Worm (Caenorhabditis elegans): Measurements from ENCODE around the gene vps-24.
A peak's percentile ranks its signal among the peaks of the same experiment; 100 is the strongest.

The vps-24 gene

DNA sequence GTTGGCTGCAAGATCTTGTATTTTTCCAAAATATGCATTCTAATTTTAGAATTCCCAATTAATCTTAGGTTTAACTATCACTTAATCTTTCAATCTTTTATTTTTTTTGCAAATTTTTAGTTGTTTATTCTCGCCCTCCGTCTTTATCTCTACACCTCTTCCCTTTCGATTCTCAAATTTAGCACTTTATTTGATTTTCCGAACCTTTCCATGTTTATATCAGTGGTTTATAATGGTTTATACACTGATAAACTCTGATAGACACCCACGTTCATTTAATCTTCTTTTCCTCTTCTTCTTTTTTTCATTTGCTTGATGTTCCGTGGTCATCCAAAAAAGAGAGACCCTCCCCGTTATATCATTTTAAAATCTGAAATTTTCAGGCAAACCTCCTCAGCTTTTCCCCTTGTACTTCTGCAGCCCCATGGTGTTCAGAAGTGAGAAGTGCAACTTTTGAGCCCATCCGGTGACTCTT is 28.6 kb downstream of the vps-24 start, which contains the start of the genes nsy-1 and F59A6.13 (continued):
- TF ChIP-seq ceh-20 (GFP tag; IDR thresholded peaks at IDR 0.05), result no peak
- peak; percentile 10 for TF ChIP-seq hlh-11 (tag; optimal IDR thresholded peaks at IDR 0.05)
- no peak for TF ChIP-seq lsy-2 (tag; optimal IDR thresholded peaks at IDR 0.05)
- no peak for TF ChIP-seq zfp-3 (GFP tag; conservative IDR thresholded peaks at IDR 0.05)
- no peak for TF ChIP-seq nhr-42 (GFP tag; IDR thresholded peaks at IDR 0.05)
- no peak for TF ChIP-seq cey-2 (tag; optimal IDR thresholded peaks at IDR 0.05; ENCODE audit: borderline replicate concordance, insufficient read depth)
- no peak for TF ChIP-seq mep-1 (tag; optimal IDR thresholded peaks at IDR 0.05)
- no peak for TF ChIP-seq egl-27 (tag; optimal IDR thresholded peaks at IDR 0.05)
- no peak for TF ChIP-seq zag-1 (tag; optimal IDR thresholded peaks at IDR 0.05)
- TF ChIP-seq lin-39 (tag; optimal IDR thresholded peaks at IDR 0.05), result no peak
- TF ChIP-seq ZK337.2 (GFP tag; IDR thresholded peaks at IDR 0.05), result no peak
- no peak for TF ChIP-seq Y48G9A.11 (GFP tag; IDR thresholded peaks at IDR 0.05)
- TF ChIP-seq nhr-41 (GFP tag; IDR thresholded peaks at IDR 0.05), result no peak
- TF ChIP-seq ceh-32 (tag; optimal IDR thresholded peaks at IDR 0.05; ENCODE audit: poor library complexity), result no peak
- TF ChIP-seq php-3 (GFP tag; IDR thresholded peaks at IDR 0.05), result 0 out of 2 replicates have a peak, but pooled peaks have one; percentile 15
- no peak for TF ChIP-seq ztf-11 (tag; optimal IDR thresholded peaks at IDR 0.05)
- TF ChIP-seq F49E8.2 (tag; optimal IDR thresholded peaks at IDR 0.05; ENCODE audit: borderline replicate concordance), result no peak
- TF ChIP-seq jun-1 (tag; optimal IDR thresholded peaks at IDR 0.05), result no peak
- TF ChIP-seq nhr-11 (tag; optimal IDR thresholded peaks at IDR 0.05), result no peak
- peak; percentile 79 for TF ChIP-seq pqm-1 (tag; optimal IDR thresholded peaks at IDR 0.05)
- TF ChIP-seq lin-1 (GFP tag; IDR thresholded peaks at IDR 0.05), result no peak
- TF ChIP-seq zip-11 (GFP tag; IDR thresholded peaks at IDR 0.05), result no peak
- no peak for TF ChIP-seq snpc-1.2 (GFP tag; IDR thresholded peaks at IDR 0.05)
- no peak for TF ChIP-seq lin-13 (GFP tag; optimal IDR thresholded peaks at IDR 0.05)
- no peak for TF ChIP-seq spr-1 (tag; optimal IDR thresholded peaks at IDR 0.05)
- no peak for TF ChIP-seq nhr-77 (tag; optimal IDR thresholded peaks at IDR 0.05)
- no peak for TF ChIP-seq D1046.2 (GFP tag; IDR thresholded peaks at IDR 0.05)

DNA sequence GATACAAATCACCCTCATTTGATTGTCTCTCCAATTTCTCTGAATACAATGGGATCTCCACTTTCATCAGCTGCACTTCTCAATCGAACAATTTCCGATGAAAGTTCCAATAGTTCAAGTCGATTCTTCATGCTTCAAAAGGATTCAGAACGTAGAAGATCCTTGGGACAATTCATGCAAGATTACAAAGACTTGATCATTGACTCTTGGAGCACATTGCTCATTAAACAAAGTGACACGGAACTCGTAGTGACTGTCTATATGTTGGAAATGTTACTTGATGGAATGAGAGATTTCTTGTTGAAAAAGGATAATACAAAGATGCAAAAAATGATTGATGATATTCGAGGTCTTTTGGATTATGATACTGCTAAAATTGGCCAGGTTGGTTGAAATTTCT is 34.2 kb downstream of the vps-24 start:
- TF ChIP-seq nhr-41 (GFP tag; IDR thresholded peaks at IDR 0.05), result no peak
- TF ChIP-seq saeg-2 (GFP tag; IDR thresholded peaks at IDR 0.05), result no peak
- TF ChIP-seq unc-62 (GFP tag; optimal IDR thresholded peaks at IDR 0.05 in 1 of 2), result peak in 1 of 2 experiments; percentile 99
- TF ChIP-seq unc-62 (tag; optimal IDR thresholded peaks at IDR 0.05), result no peak
- TF ChIP-seq mxl-2 (GFP tag; conservative IDR thresholded peaks at IDR 0.05), result no peak
- no peak for TF ChIP-seq F44E2.7 (GFP tag; IDR thresholded peaks at IDR 0.05)
- no peak for TF ChIP-seq ctbp-1 (GFP tag; IDR thresholded peaks at IDR 0.05)
- TF ChIP-seq vab-7 (GFP tag; IDR thresholded peaks at IDR 0.05), result no peak
- TF ChIP-seq zip-2 (tag; optimal IDR thresholded peaks at IDR 0.05), result no peak

DNA sequence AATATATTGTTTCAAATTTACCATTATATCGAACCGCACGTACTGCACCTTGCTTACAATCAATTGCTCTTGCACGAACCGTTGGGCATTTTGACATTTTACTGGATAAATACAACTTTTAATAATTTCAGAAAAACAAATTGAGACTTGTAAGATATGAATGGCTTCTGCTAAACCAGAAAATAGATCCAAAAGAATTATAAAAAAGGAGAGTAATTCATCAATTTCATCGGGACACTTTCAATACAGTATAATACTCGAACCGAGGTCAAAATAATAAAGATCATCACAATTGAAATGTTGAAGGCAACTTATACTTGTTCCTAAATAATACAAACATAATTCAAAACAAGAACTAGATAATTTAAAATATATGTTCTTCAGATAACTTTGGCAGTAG is 37.8 kb downstream of the vps-24 start, which contains the start of gene wdr-83:
Gene wdr-83 (minus strand): TSS at position 101 of the 400 bp plus-strand sequence.
- no peak for TF ChIP-seq ceh-20 (GFP tag; IDR thresholded peaks at IDR 0.05)
- TF ChIP-seq ZK337.2 (GFP tag; IDR thresholded peaks at IDR 0.05), result no peak
- TF ChIP-seq Y75B8A.6 (GFP tag; IDR thresholded peaks at IDR 0.05), result no peak
- no peak for TF ChIP-seq ces-1 (GFP tag; optimal IDR thresholded peaks at IDR 0.05)
- TF ChIP-seq spr-3 (GFP tag; optimal IDR thresholded peaks at IDR 0.05), result no peak

DNA sequence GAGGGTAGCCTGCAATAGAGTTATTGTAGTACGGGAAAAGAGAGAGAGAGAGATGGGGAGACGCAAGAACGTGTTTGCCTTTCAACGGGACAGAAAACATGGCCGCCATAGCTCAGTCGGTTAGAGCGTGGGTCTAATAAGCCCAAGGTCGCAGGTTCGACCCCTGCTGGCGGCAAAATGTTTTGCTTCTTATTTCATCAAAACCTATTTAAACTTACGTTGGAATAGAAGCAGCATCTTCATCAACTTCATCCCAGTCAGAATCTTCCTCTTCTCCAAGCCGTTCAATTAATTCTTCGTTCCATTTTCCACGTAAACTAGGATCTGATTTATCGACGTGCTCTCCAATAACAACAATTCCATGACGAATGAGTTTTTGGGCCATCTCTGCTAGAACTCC is 38.9 kb downstream of the vps-24 start:
- peak; percentile 29 for TF ChIP-seq hlh-30 (tag; optimal IDR thresholded peaks at IDR 0.05; ENCODE audit: insufficient read depth)
- peak; percentile 46 for TF ChIP-seq rbr-2 (tag; optimal IDR thresholded peaks at IDR 0.05)
- TF ChIP-seq unc-62 (GFP tag; optimal IDR thresholded peaks at IDR 0.05 in 1 of 2), result peak in 1 of 2 experiments; percentile 80
- no peak for TF ChIP-seq unc-62 (tag; optimal IDR thresholded peaks at IDR 0.05)
- no peak for TF ChIP-seq nhr-76 (tag; optimal IDR thresholded peaks at IDR 0.05)
- TF ChIP-seq duxl-1 (tag; optimal IDR thresholded peaks at IDR 0.05; ENCODE audit: poor library complexity), result peak; percentile 78
- peak; percentile 48 for TF ChIP-seq nhr-11 (tag; optimal IDR thresholded peaks at IDR 0.05)
- TF ChIP-seq php-3 (GFP tag; IDR thresholded peaks at IDR 0.05), result 0 out of 2 replicates have a peak, but pooled peaks have one; percentile 44
- no peak for TF ChIP-seq attf-4 (tag; optimal IDR thresholded peaks at IDR 0.05)
- peak; percentile 82 for TF ChIP-seq tra-1 (GFP tag; IDR thresholded peaks at IDR 0.05)
- no peak for TF ChIP-seq lin-39 (tag; optimal IDR thresholded peaks at IDR 0.05)
- TF ChIP-seq daf-8 (GFP tag; IDR thresholded peaks at IDR 0.05), result 0 out of 2 replicates have a peak, but pooled peaks have one; percentile 21
- TF ChIP-seq tag-97 (GFP tag; IDR thresholded peaks at IDR 0.05), result no peak
- TF ChIP-seq zag-1 (tag; optimal IDR thresholded peaks at IDR 0.05), result no peak
- no peak for TF ChIP-seq ceh-62 (tag; optimal IDR thresholded peaks at IDR 0.05)
